Worm (Caenorhabditis elegans): ENCODE results near the gene srbc-22.
A peak's percentile ranks its signal among the peaks of the same experiment; 100 is the strongest.

Gene srbc-22

DNA sequence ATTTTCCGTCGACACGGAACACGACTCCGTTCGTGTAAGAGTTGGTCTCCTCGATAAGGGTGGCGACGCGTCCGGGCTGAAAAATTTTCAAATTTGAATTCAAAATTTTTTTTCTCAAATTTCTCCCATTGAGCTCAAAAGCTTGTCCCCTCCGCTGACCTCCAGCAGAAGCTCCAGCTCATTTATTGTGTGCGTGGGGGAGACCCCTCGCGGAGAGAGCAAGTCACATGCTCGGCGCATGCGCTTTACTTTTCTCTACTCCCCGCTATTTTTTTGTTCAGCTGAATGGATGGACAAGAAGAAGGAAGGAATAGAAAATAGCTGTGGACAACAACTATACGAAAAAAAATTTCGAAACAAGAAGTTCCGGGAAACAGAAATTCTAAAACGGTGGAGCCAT is 23.4 kb upstream of the srbc-22 start:
- TF ChIP-seq mes-2 (tag; optimal IDR thresholded peaks at IDR 0.05; ENCODE audit: poor library complexity, severe bottlenecking) (peak; percentile 52), dpl-1 (GFP tag; optimal IDR thresholded peaks at IDR 0.05) (peak; percentile 28), ces-1 (GFP tag; optimal IDR thresholded peaks at IDR 0.05) (peak; percentile 2), mxl-2 (GFP tag; conservative IDR thresholded peaks at IDR 0.05) (peak; percentile 97), nhr-42 (GFP tag; IDR thresholded peaks at IDR 0.05) (no peak), dmd-9 (GFP tag; IDR thresholded peaks at IDR 0.05) (no peak), nhr-28 (tag; optimal IDR thresholded peaks at IDR 0.05) (peak; percentile 1), lsy-2 (tag; optimal IDR thresholded peaks at IDR 0.05) (peak in 1 of 2 experiments; percentile 74), rbr-2 (tag; optimal IDR thresholded peaks at IDR 0.05) (peak; percentile 81), snpc-4 (tag; optimal IDR thresholded peaks at IDR 0.05) (no peak), dve-1 (tag; optimal IDR thresholded peaks at IDR 0.05; ENCODE audit: insufficient read depth) (peak; percentile 23), lin-1 (GFP tag; IDR thresholded peaks at IDR 0.05) (no peak), ama-1 (optimal IDR thresholded peaks at IDR 0.05) (no peak), mdl-1 (tag; optimal IDR thresholded peaks at IDR 0.05) (peak; percentile 71 to 93), ceh-28 (tag; optimal IDR thresholded peaks at IDR 0.05) (no peak), dmd-6 (GFP tag; IDR thresholded peaks at IDR 0.05) (peak; percentile 73), mxl-3 (GFP tag; optimal IDR thresholded peaks at IDR 0.05) (peak; percentile 11), lin-38 (GFP tag; IDR thresholded peaks at IDR 0.05) (peak; percentile 33), hmg-1.1 (GFP tag; IDR thresholded peaks at IDR 0.05) (peak; percentile 68), aly-2 (tag; optimal IDR thresholded peaks at IDR 0.05) (no peak), zfp-3 (GFP tag; conservative IDR thresholded peaks at IDR 0.05) (no peak), arid-1 (GFP tag; conservative IDR thresholded peaks at IDR 0.05) (0 out of 2 replicates have a peak, but pooled peaks have one; percentile 37), set-16 (GFP tag; IDR thresholded peaks at IDR 0.05) (peak; percentile 64), hif-1 (tag; optimal IDR thresholded peaks at IDR 0.05) (peak in 1 of 2 experiments; percentile 76), snpc-1.2 (GFP tag; IDR thresholded peaks at IDR 0.05) (no peak), hlh-30 (tag; optimal IDR thresholded peaks at IDR 0.05; ENCODE audit: insufficient read depth) (peak; percentile 96), egl-43 (GFP tag; IDR thresholded peaks at IDR 0.05) (0 out of 2 replicates have a peak, but pooled peaks have one; percentile 49), mep-1 (tag; optimal IDR thresholded peaks at IDR 0.05) (peak; percentile 74), nhr-25 (tag; optimal IDR thresholded peaks at IDR 0.05; ENCODE audit: borderline replicate concordance, insufficient read depth) (no peak), nhr-11 (tag; optimal IDR thresholded peaks at IDR 0.05) (peak; percentile 49), Y5F2A.4 (GFP tag; optimal IDR thresholded peaks at IDR 0.05) (no peak), tra-1 (GFP tag; IDR thresholded peaks at IDR 0.05) (0 out of 2 replicates have a peak, but pooled peaks have one; percentile 32), fkh-10 (GFP tag; optimal IDR thresholded peaks at IDR 0.05) (peak; percentile 74), ceh-20 (GFP tag; IDR thresholded peaks at IDR 0.05) (peak; percentile 31; the same call in 1 of the 2 replicates), aha-1 (tag) (peak; percentile 95), hlh-11 (tag; optimal IDR thresholded peaks at IDR 0.05) (peak; percentile 83), Y75B8A.6 (GFP tag; IDR thresholded peaks at IDR 0.05) (no peak), ctbp-1 (GFP tag; IDR thresholded peaks at IDR 0.05) (peak; percentile 74; the same call in 1 of the 2 replicates), daf-16 (GFP tag; optimal IDR thresholded peaks at IDR 0.05) (peak in 1 of 2 experiments; percentile 6), daf-16 (tag; optimal IDR thresholded peaks at IDR 0.05) (peak; percentile 24), nhr-48 (tag; optimal IDR thresholded peaks at IDR 0.05) (peak; percentile 8), daf-8 (GFP tag; IDR thresholded peaks at IDR 0.05) (no peak), F37D6.2 (tag; optimal IDR thresholded peaks at IDR 0.05) (peak; percentile 63), ceh-82 (tag; optimal IDR thresholded peaks at IDR 0.05) (no peak), ceh-62 (tag; optimal IDR thresholded peaks at IDR 0.05) (no peak), nhr-77 (tag; optimal IDR thresholded peaks at IDR 0.05) (peak; percentile 1)

Measured in whole organism, L4 larva.